Fruit fly (Drosophila melanogaster): ENCODE data around the gene alpha4GT2.

- TF ChIP-seq Sin3A (optimal IDR thresholded peaks at IDR 0.05) (no peak), psq (optimal IDR thresholded peaks at IDR 0.05) (no peak)
Observed at dm6 chr3R:25815179-25815578, 16.9 kb upstream of the alpha4GT2 start, which contains the start of gene CG14354.

Measured in Kc167 (cell line).